Worm (Caenorhabditis elegans): ENCODE results near the gene mrps-12.

mrps-12 gene

ce11 chrV:20837765-20838164 is at the start of gene mrps-12:
TSS of gene mrps-12 (plus strand) at chrV:20838080.
- no peak for TF ChIP-seq unc-62 (GFP tag; optimal IDR thresholded peaks at IDR 0.05)

DNA sequence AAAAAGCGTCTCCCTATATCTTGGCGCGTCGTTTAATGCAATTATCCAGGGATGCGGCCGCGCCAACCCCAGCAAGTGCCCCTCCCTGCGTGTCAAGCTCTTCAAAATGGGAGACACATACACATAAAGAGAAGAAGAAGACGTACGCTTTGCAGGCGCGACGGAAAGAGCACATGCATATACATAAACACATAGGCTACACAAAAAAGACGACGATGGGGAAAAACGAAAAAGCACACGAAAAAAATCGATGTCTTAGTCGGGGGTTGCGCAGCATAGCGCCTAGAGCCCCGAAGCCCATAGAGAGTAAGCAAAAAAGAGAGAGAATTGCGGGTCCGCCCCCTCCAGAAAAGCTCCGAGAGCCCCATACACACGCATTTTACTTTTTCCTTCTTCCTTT is 48.8 kb upstream of the mrps-12 start, which contains the start of gene tpan-1:
Gene tpan-1, plus strand, starts transcription at position 398 of the 400 bp plus-strand sequence.
- TF ChIP-seq unc-62 (GFP tag; optimal IDR thresholded peaks at IDR 0.05), result no peak

ce11 chrV:20790011-20790410 is 47.9 kb upstream of the mrps-12 start, which contains the start of gene Y44A6D.1:
TSS of gene Y44A6D.1 (minus strand) at chrV:20790033.
- TF ChIP-seq unc-62 (GFP tag; optimal IDR thresholded peaks at IDR 0.05), result no peak

DNA sequence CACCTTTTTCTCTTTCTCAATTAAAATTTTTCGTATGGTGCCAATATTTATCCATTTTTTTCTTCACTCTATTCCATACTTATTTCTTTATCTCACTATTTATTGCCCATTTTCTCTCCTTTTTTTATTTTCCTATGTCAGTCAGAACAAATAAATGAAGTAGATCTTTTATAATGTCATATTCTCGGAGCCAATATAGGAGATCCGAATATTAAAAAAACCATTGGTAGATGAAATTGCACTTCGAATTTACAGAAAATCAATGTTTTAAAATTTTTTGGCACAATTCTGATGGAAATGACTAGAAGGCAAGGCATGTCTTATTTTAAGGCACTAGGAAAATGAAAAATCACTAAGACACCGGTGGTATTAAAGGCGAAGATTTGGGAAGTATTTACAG is 47.3 kb upstream of the mrps-12 start:
- TF ChIP-seq unc-62 (GFP tag; optimal IDR thresholded peaks at IDR 0.05), result no peak

ce11 chrV:20792371-20792890 is 45.4 kb upstream of the mrps-12 start, which contains the start of gene Y44A6D.3:
TSS of gene Y44A6D.3 (minus strand) at chrV:20792421.
- no peak for TF ChIP-seq unc-62 (GFP tag; optimal IDR thresholded peaks at IDR 0.05)

DNA sequence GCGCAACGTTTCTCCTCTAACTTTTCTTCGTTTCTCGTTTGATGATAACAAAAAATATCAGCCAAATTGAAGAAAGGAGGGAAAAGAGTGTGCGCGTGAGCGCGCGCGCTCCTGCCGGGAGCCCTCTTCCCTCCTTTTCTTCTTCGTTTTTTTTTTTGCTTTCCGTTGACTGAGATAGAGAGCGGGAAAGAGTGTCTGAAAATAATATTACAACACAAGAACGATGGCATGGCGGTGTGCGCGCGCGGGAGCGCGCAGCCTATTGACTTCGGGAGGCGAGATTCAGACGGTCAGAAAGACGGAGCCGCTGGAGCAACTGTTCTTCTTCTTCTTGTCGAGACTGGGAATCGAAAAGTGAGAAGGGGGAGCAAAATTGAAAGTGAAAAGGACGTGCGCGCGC is 44.1 kb upstream of the mrps-12 start:
- no peak for TF ChIP-seq unc-62 (GFP tag; optimal IDR thresholded peaks at IDR 0.05)

- TF ChIP-seq unc-62 (GFP tag; optimal IDR thresholded peaks at IDR 0.05), result no peak
Observed at ce11 chrV:20797918-20798317, 40.0 kb upstream of the mrps-12 start, which contains the start of gene sdf-9. TSS of gene sdf-9 (plus strand) at chrV:20798218.

- no peak for TF ChIP-seq unc-62 (GFP tag; optimal IDR thresholded peaks at IDR 0.05)
Observed at ce11 chrV:20802906-20803305, 35.0 kb upstream of the mrps-12 start, which contains the start of gene Y44A6D.5. TSS of gene Y44A6D.5 (minus strand) at chrV:20803006.

DNA sequence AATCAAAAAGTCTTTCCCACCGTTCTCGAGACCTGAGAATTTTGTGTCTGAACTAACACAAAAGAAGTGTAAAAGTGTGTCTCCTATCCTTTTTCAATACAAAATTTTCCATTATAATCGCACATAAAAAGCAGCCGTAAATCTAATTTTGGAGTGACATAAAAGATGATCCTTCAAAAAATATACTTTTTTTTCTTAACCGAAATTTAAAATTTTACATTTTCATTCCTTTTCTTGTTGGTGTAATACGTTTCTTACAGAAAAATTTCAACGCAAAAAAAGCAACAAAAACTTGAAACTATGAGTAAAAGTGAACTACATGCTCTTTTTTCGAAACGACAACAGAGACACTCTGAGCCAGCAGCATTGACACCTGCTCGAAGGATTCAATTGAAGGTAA is 30.8 kb upstream of the mrps-12 start, which contains the start of gene Y44A6D.6:
Gene Y44A6D.6, plus strand, starts transcription at position 301 of the 400 bp plus-strand sequence.
- TF ChIP-seq unc-62 (GFP tag; optimal IDR thresholded peaks at IDR 0.05), result no peak

ce11 chrV:20813646-20814045 is 24.2 kb upstream of the mrps-12 start:
- no peak for TF ChIP-seq unc-62 (GFP tag; optimal IDR thresholded peaks at IDR 0.05)

DNA sequence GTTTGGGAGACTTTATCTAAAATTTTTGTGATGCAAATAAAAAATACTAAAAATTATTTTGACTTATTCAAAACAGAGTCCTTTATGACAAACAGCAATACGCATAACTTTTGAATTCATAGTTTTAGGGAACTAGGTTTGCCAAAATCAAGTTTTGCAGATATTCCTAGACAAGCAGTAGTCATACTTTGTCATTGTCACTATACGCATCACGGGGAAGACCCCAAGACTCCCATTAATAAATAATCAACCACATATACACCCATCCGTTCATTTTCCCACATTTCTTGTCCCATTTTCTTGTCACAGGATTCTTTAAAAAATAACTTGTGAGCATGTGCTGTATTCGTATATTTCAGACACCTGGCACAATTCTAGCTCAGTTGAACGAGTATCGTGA is 23.5 kb upstream of the mrps-12 start, which contains the start of gene Y44A6D.7:
Gene Y44A6D.7, plus strand, starts transcription at position 301 of the 400 bp plus-strand sequence.
- no peak for TF ChIP-seq unc-62 (GFP tag; optimal IDR thresholded peaks at IDR 0.05)

DNA sequence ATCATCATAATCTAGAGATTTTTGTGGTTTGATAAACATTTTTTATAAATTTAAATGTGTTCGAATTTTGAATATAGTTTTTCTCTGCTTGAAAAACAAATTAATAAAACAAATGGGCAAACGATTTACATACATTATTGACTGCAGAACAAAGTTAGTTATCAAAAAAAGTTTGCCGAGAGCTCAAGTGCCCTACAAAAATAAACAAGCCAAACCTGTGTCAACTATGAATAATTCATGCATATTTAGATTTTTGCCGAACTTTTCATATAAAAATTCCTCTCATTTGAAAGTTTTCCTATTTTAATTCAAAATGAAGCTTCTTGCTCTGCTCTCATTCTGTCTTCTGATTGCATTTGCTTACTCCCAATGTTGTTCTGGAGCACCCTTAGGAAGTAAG is 22.0 kb upstream of the mrps-12 start, which contains the start of gene sshk-1:
Gene sshk-1, plus strand, starts transcription at position 301 of the 400 bp plus-strand sequence.
- TF ChIP-seq unc-62 (GFP tag; optimal IDR thresholded peaks at IDR 0.05), result no peak

- TF ChIP-seq unc-62 (GFP tag; optimal IDR thresholded peaks at IDR 0.05), result no peak
Observed at ce11 chrV:20820033-20820432, 17.8 kb upstream of the mrps-12 start, which contains the start of gene T03D8.6. TSS of gene T03D8.6 (minus strand) at chrV:20820330.

DNA sequence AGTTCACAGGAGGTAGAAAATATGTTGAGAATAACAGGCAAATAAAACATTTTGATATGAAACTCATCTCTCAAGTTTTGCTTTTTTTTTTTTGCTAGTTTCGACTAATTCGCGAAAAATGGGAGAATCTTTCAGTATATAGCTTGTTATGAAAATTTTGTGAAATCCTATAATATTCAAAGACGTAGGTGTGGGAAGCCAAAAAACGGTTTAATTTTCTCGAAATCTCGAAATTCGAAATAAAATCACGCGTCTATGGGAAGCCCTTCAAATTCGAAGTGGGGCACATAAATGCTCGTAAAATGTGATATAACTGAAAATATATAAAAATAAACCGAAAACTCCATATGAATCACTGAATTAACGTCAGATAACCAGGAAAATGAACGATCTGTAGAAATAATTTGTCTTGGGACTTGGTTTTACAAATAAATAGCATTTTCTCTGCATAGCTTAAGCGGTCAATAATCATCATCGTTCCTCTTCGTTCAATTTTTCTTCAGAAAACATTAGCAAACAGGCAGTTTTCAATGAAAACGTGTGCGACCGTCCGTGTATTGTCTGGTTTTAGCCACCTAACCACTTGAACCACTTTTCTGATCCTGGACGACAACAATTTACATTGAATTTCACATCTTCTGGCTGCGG is 12.8 kb upstream of the mrps-12 start, which contains the start of the genes gcy-22 and grl-14:
Gene gcy-22, minus strand, starts transcription at position 101 of the 648 bp plus-strand sequence.
Gene grl-14, plus strand, starts transcription at position 598 of the 648 bp plus-strand sequence.
- TF ChIP-seq unc-62 (GFP tag; optimal IDR thresholded peaks at IDR 0.05), result no peak

DNA sequence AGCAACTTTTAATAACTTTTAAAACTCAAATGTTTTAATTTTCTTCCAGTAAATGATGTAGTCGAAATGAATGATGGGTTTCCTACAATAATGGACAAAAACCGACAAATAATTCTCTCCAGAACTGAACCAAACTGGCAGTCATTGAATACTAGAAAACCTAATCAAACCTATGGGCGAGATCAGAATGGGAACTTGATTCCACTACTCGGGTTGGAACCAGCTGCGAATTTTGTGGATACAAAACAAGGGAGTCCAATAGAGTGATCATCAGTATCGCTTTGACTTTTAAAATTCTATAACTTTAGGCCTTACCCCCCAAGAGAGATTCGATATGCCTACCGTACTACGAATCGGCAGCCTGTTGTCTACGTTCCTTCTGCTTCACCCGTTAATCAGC is 11.3 kb upstream of the mrps-12 start:
- no peak for TF ChIP-seq unc-62 (GFP tag; optimal IDR thresholded peaks at IDR 0.05)

DNA sequence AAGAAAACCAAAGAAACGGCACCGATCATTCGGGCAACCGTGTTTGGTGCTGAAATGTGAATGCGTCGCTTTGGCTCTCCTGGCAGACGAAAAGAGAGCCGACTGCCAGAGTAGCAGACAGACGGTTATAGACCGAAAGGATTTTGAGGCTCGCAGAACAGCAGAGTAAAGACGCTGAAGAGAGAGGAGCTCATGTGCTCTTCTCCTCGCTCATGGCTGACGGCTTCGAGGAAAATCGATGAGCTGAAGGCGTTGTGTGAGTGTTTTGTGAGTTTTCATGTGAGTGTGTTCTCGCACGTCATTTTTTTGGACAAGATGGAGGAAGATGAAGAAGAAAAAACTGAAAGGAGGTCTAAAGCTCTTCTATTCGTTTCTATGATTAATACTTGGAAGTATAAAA is 9.1 kb upstream of the mrps-12 start, which contains the start of gene sbt-1:
Gene sbt-1, minus strand, starts transcription at position 62 of the 400 bp plus-strand sequence.
- TF ChIP-seq unc-62 (GFP tag; optimal IDR thresholded peaks at IDR 0.05), result no peak

DNA sequence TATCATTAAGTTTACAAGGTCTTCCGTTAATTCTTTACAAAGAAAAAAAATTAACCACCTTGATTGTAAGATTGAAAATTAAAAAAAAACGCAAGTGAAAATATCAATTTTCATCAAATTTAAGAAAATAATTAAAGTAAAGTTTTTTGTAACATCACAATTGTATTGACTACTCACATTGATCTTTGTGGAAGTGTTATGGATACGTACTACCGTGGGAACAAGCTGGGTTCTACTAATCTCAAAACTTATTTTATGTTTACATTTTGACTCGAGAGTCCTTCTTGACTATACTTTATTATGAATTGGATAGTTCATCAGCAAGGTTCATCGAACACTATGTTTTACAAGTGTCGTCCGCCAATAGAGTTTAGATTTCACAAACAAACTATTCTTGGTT is 8.4 kb upstream of the mrps-12 start, which contains the start of gene num-1:
Gene num-1, plus strand, starts transcription at position 301 of the 400 bp plus-strand sequence.
- no peak for TF ChIP-seq unc-62 (GFP tag; optimal IDR thresholded peaks at IDR 0.05)
